Worm (Caenorhabditis elegans) whole organism, L3 larva: ENCODE data around the gene ZK177.11.
"Not testable (repeated sequence)": the region's sequence is repeated elsewhere in the genome, so short reads cannot be mapped to it uniquely, and the experiment has no call there.

Experiments
- R02D3.7 ChIP-seq: fragments of 150-350 bp; optimal IDR thresholded peaks from 2 replicates; lab custom pipeline; 2014; ENCODE audit warnings: missing biosample characterization, missing genetic modification characterization
- aly-2 ChIP-seq: fragments of 150-350 bp; optimal IDR thresholded peaks from 2 replicates; lab custom pipeline; 2014; ENCODE audit warnings: missing biosample characterization, missing genetic modification characterization
- ama-1 ChIP-seq: fragments of 150-350 bp; optimal IDR thresholded peaks from 2 replicates; lab custom pipeline; 2018
- ceh-28 ChIP-seq: fragments of 150-350 bp; optimal IDR thresholded peaks from 2 replicates; lab custom pipeline; 2014; ENCODE audit warnings: missing biosample characterization, missing genetic modification reagents, missing genetic modification characterization
- elt-1 ChIP-seq: fragments of 150-350 bp; optimal IDR thresholded peaks from 2 replicates; lab custom pipeline; 2014; ENCODE audit warnings: missing biosample characterization, missing genetic modification characterization
- fos-1 ChIP-seq: fragments of 150-350 bp; optimal IDR thresholded peaks from 2 replicates; lab custom pipeline; 2014; ENCODE audit warnings: missing biosample characterization, missing genetic modification characterization
- lin-39 ChIP-seq: fragments of 150-350 bp; optimal IDR thresholded peaks from 2 replicates; lab custom pipeline; 2018; ENCODE audit warnings: missing biosample characterization, missing genetic modification reagents, missing genetic modification characterization
- nhr-43 ChIP-seq: sonication (generic microtip); optimal IDR thresholded peaks from 2 replicates; lab custom pipeline; 2016; ENCODE audit warnings: mild to moderate bottlenecking, missing genetic modification characterization, missing compliant biosample characterization; ENCODE audit not compliant: poor library complexity, severe bottlenecking
- nhr-77 ChIP-seq: fragments of 150-350 bp; optimal IDR thresholded peaks from 2 replicates; lab custom pipeline; 2014; ENCODE audit warnings: missing biosample characterization, missing genetic modification characterization
- pha-4 ChIP-seq: fragments of 150-350 bp; optimal IDR thresholded peaks from 2 replicates; lab custom pipeline; 2014; ENCODE audit warnings: missing biosample characterization, missing genetic modification reagents, missing genetic modification characterization
- unc-62 ChIP-seq: fragments of 150-350 bp; sonication (generic microtip); optimal IDR thresholded peaks from 4 replicates; lab custom pipeline; 2014; ENCODE audit warnings: missing biosample characterization, missing genetic modification reagents, missing genetic modification characterization

DNA sequence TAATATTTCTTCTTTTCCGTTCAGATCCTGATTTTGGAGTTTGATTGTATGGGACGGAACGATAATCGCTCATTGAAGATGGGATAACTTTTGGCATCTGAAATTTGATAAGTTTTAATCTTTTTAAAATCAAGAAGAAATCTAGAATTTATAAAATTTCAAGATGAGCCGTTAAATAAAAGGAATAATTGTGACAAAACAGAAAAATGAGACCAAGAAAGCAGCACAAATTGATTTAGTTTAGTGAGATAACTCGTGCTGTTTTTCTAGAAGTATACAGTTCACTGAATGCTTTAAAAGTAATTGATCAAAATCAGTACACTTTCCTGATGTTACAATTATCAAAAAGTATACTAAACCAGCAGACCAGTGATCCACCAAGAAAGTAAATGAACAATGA is 17.4 kb downstream of the ZK177.11 start, which contains the start of gene hlh-27:
- TF ChIP-seq nhr-77 (tag; lab: Kevin White, UChicago); pha-4 (tag; lab: Kevin White, UChicago); ama-1; nhr-43; fos-1 (tag; lab: Kevin White, UChicago); aly-2 (tag; lab: Kevin White, UChicago); unc-62 (GFP tag; lab: Kevin White, UChicago); ceh-28; lin-39; elt-1 (tag; lab: Kevin White, UChicago); R02D3.7: not testable (repeated sequence)
